Worm (Caenorhabditis elegans): ENCODE measurements around the gene F49H6.8.

The F49H6.8 gene

ce11 chrV:16980368-16980767 lies 42.1 kb downstream of the F49H6.8 start, which contains the start of gene srz-54:
srz-54 (plus strand) TSS chrV:16980668.
- TF ChIP-seq che-1 (tag; optimal IDR thresholded peaks at IDR 0.05): no peak
- no peak for TF ChIP-seq hlh-15 (tag; optimal IDR thresholded peaks at IDR 0.05)
- TF ChIP-seq elt-2 (tag; optimal IDR thresholded peaks at IDR 0.05): no peak
- no peak for TF ChIP-seq odd-2 (tag; optimal IDR thresholded peaks at IDR 0.05)
- no peak for TF ChIP-seq C08G9.2 (tag; optimal IDR thresholded peaks at IDR 0.05)
- TF ChIP-seq pat-9 (tag; optimal IDR thresholded peaks at IDR 0.05): no peak
- TF ChIP-seq fkh-6 (tag; optimal IDR thresholded peaks at IDR 0.05): no peak
- no peak for TF ChIP-seq hlh-13 (GFP tag; optimal IDR thresholded peaks at IDR 0.05)

DNA sequence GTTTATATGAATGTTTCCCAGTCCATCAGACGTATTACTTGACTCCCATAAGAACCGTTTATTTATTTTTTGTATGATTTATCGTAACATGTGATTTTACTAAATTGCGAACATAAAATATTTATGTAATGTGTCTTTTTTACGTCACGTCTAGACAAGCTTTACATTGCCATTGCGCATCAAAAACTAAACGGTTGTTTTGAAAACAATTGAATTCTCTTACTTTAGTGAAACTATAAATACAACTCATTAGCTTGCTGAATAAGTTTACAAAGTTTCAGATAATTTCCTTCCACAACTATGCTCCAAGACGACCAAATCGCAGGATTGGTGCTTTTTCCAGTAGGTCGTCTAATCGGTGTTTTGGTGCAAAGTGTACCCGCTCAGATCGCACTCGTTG lies 47.5 kb downstream of the F49H6.8 start, which contains the start of gene srx-54:
Gene srx-54 (plus strand): TSS at position 301 of the 400 bp plus-strand sequence.
- TF ChIP-seq npax-4 (tag; optimal IDR thresholded peaks at IDR 0.05) (no peak), C38D4.7 (GFP tag; optimal IDR thresholded peaks at IDR 0.05) (no peak), hlh-6 (tag; optimal IDR thresholded peaks at IDR 0.05) (no peak), lin-11 (tag; optimal IDR thresholded peaks at IDR 0.05) (no peak), Y22D7AL.16 (tag; optimal IDR thresholded peaks at IDR 0.05) (no peak), pha-4 (tag; optimal IDR thresholded peaks at IDR 0.05) (no peak), ceh-6 (GFP tag; optimal IDR thresholded peaks at IDR 0.05) (no peak), hlh-15 (tag; optimal IDR thresholded peaks at IDR 0.05) (no peak), zip-5 (tag; optimal IDR thresholded peaks at IDR 0.05) (no peak), elt-4 (tag; optimal IDR thresholded peaks at IDR 0.05) (no peak), hlh-30 (tag; optimal IDR thresholded peaks at IDR 0.05; ENCODE audit: insufficient read depth) (no peak), ref-2 (tag; optimal IDR thresholded peaks at IDR 0.05) (no peak)

DNA sequence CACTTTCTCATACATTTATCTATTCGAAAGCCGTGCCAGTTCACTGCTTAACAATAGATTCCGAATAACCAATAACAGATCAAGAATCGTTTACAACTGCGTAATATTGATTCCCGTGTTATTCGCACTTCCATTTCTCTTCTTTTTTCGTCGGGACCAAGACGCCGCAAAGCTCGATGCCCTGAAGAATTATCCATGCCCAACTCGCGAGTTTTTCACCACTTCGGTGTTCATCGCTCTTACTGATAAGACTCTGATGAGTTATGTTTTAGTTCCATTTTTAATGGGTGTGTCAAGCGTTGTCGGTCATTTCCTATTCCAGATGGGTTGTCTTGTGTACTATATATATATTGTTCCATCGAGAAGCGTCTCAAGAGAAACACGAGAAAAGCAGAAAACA lies 49.1 kb downstream of the F49H6.8 start:
- TF ChIP-seq hlh-6 (tag; optimal IDR thresholded peaks at IDR 0.05) (no peak), ttx-3 (tag; optimal IDR thresholded peaks at IDR 0.05) (no peak), fkh-6 (tag; optimal IDR thresholded peaks at IDR 0.05) (no peak), C38D4.7 (GFP tag; optimal IDR thresholded peaks at IDR 0.05) (no peak), ceh-45 (GFP tag; IDR thresholded peaks at IDR 0.05) (no peak), lim-6 (tag; optimal IDR thresholded peaks at IDR 0.05) (no peak), rnt-1 (tag; optimal IDR thresholded peaks at IDR 0.05) (no peak), ceh-31 (tag; optimal IDR thresholded peaks at IDR 0.05) (no peak), nhr-11 (tag; optimal IDR thresholded peaks at IDR 0.05) (no peak), ets-4 (tag; optimal IDR thresholded peaks at IDR 0.05) (no peak), ceh-24 (tag; optimal IDR thresholded peaks at IDR 0.05) (no peak), ceh-30 (tag; optimal IDR thresholded peaks at IDR 0.05) (no peak), hlh-8 (tag; optimal IDR thresholded peaks at IDR 0.05) (no peak), lin-11 (tag; optimal IDR thresholded peaks at IDR 0.05) (no peak), eyg-1 (tag; optimal IDR thresholded peaks at IDR 0.05) (no peak), K02D7.2 (tag; optimal IDR thresholded peaks at IDR 0.05) (no peak), ceh-18 (tag; optimal IDR thresholded peaks at IDR 0.05) (no peak)
